Fruit fly (Drosophila melanogaster): ENCODE data around the gene CTCF.

CTCF gene

DNA sequence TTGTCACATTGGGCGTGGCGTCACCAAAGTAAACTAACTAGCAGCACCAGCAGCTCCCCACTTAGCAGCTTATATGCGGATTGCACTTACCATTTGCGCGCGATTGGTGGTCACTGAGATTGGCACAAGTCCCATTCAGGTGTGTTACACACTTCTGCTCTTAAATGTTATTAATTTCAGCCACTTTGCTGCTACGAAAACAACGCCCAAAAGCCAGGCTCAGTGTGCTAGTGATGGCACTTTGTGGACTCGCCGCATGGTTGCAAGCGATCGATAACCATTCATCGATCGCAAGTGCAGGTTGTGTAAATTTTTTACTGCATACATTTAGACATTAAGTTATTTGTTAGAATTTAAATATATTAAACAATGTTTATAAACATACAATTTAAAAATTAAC, 21.5 kb downstream of the CTCF start, which contains the start of the genes wrm1 and wrm2 (continued):
- TF ChIP-seq twi (tag; optimal IDR thresholded peaks at IDR 0.05) (no peak), Abd-B (GFP tag; optimal IDR thresholded peaks at IDR 0.05) (no peak), CG10654 (GFP tag; optimal IDR thresholded peaks at IDR 0.05) (no peak), ems (GFP tag; optimal IDR thresholded peaks at IDR 0.05) (no peak), onecut (GFP tag; IDR thresholded peaks at IDR 0.05) (no peak), danr (GFP tag; IDR thresholded peaks at IDR 0.05) (no peak), gfzf (GFP tag; optimal IDR thresholded peaks at IDR 0.05) (no peak), HmgD (GFP tag; optimal IDR thresholded peaks at IDR 0.05) (no peak), CG7963 (GFP tag; IDR thresholded peaks at IDR 0.05; ENCODE audit: partially characterized antibody) (0 out of 3 replicates have a peak, but pooled peaks have one; percentile 26), insv (GFP tag; optimal IDR thresholded peaks at IDR 0.05) (peak in 1 of 2 experiments; percentile 60), zfh1 (GFP tag; IDR thresholded peaks at IDR 0.05) (no peak), lbe (GFP tag; optimal IDR thresholded peaks at IDR 0.05) (no peak), Asciz (GFP tag; optimal IDR thresholded peaks at IDR 0.05) (no peak), Vsx1 (GFP tag; optimal IDR thresholded peaks at IDR 0.05) (no peak), Doc2 (GFP tag; IDR thresholded peaks at IDR 0.05) (no peak), Dp (GFP tag; optimal IDR thresholded peaks at IDR 0.05) (peak; percentile 34), Hr3 (GFP tag; optimal IDR thresholded peaks at IDR 0.05) (no peak), stwl (tag; optimal IDR thresholded peaks at IDR 0.05) (peak; percentile 76), emc (GFP tag; optimal IDR thresholded peaks at IDR 0.05) (no peak), gcm (GFP tag; optimal IDR thresholded peaks at IDR 0.05) (peak; percentile 53), tgo (GFP tag; IDR thresholded peaks at IDR 0.05) (no peak), row (GFP tag; IDR thresholded peaks at IDR 0.05) (no peak), CG13894 (tag; optimal IDR thresholded peaks at IDR 0.05) (no peak), Taf1 (GFP tag; IDR thresholded peaks at IDR 0.05) (no peak), CG32767 (GFP tag; IDR thresholded peaks at IDR 0.05) (no peak), dati (GFP tag; IDR thresholded peaks at IDR 0.05) (no peak), grn (GFP tag; optimal IDR thresholded peaks at IDR 0.05) (no peak), CG4282 (GFP tag; optimal IDR thresholded peaks at IDR 0.05) (no peak), ewg (GFP tag; optimal IDR thresholded peaks at IDR 0.05) (no peak), CG14050 (GFP tag; IDR thresholded peaks at IDR 0.05) (no peak), Blimp-1 (GFP tag; optimal IDR thresholded peaks at IDR 0.05) (no peak), CkIIα-i1 (GFP tag; IDR thresholded peaks at IDR 0.05) (no peak), phol (tag; optimal IDR thresholded peaks at IDR 0.05) (peak; percentile 6), pfk (GFP tag; optimal IDR thresholded peaks at IDR 0.05) (no peak), br (optimal IDR thresholded peaks at IDR 0.05) (no peak), CG12104 (GFP tag; optimal IDR thresholded peaks at IDR 0.05) (no peak), CG4854 (GFP tag; optimal IDR thresholded peaks at IDR 0.05) (no peak), ATbp (GFP tag; optimal IDR thresholded peaks at IDR 0.05) (no peak), CG3407 (GFP tag; optimal IDR thresholded peaks at IDR 0.05) (no peak), cato (GFP tag; optimal IDR thresholded peaks at IDR 0.05; ENCODE audit: borderline replicate concordance) (no peak), dmrt11E (tag; optimal IDR thresholded peaks at IDR 0.05) (no peak), lov (optimal IDR thresholded peaks at IDR 0.05) (no peak), lov (GFP tag; IDR thresholded peaks at IDR 0.05) (no peak), gce (GFP tag; IDR thresholded peaks at IDR 0.05) (no peak), kah (GFP tag; optimal IDR thresholded peaks at IDR 0.05) (no peak), Stat92E (GFP tag; optimal IDR thresholded peaks at IDR 0.05) (peak in 1 of 3 experiments; percentile 73), vvl (GFP tag; IDR thresholded peaks at IDR 0.05) (0 out of 2 replicates have a peak, but pooled peaks have one; percentile 26), CG17829 (tag; optimal IDR thresholded peaks at IDR 0.05) (peak; percentile 22), CG2202 (tag; optimal IDR thresholded peaks at IDR 0.05) (no peak), CG8924 (tag; optimal IDR thresholded peaks at IDR 0.05) (peak; percentile 66), CG15514 (GFP tag; optimal IDR thresholded peaks at IDR 0.05) (peak; percentile 38), sr (GFP tag; IDR thresholded peaks at IDR 0.05) (no peak)
